Fruit fly (Drosophila melanogaster) whole organism, embryonic: Measurements from ENCODE around the gene Sgf11.
A peak's percentile ranks its signal among the peaks of the same experiment; 100 is the strongest.

ENCODE experiments used
- Adf1 ChIP-seq: fragments of 200-800 bp; sonication (Bioruptor generic); IDR thresholded peaks from 2 replicates; pipeline ENCODE4 v1.3.6; 2022; ENCODE audit warnings: missing biosample characterization, missing genetic modification characterization
- BEAF-32 ChIP-seq: fragments of 200-800 bp; sonication (Bioruptor generic); optimal IDR thresholded peaks from 3 replicates; lab custom pipeline; 2017; ENCODE audit warnings: missing biosample characterization, missing genetic modification characterization, mild to moderate bottlenecking, moderate library complexity, missing genetic modification reagents
- Bgb ChIP-seq: fragments of 200-800 bp; sonication (Bioruptor generic); IDR thresholded peaks from 2 replicates; pipeline ENCODE4 v1.3.6; 2022; ENCODE audit warnings: missing biosample characterization, missing genetic modification characterization; ENCODE audit not compliant: partially characterized antibody
- CG10979 ChIP-seq: fragments of 200-800 bp; sonication (Bioruptor generic); optimal IDR thresholded peaks from 2 replicates; lab custom pipeline; 2018; ENCODE audit warnings: missing biosample characterization, mild to moderate bottlenecking, missing genetic modification characterization, moderate library complexity
- CG11504 ChIP-seq: fragments of 200-800 bp; sonication (Bioruptor generic); optimal IDR thresholded peaks from 3 replicates; lab custom pipeline; 2019; ENCODE audit warnings: missing biosample characterization, mild to moderate bottlenecking, missing genetic modification characterization, moderate library complexity
- CG12744 ChIP-seq: fragments of 200-800 bp; sonication (Bioruptor generic); optimal IDR thresholded peaks from 2 replicates; lab custom pipeline; 2016; ENCODE audit warnings: missing biosample characterization, missing genetic modification characterization
- CG12769 ChIP-seq: fragments of 200-800 bp; sonication (Bioruptor generic); optimal IDR thresholded peaks from 2 replicates; lab custom pipeline; 2019; ENCODE audit warnings: missing biosample characterization, mild to moderate bottlenecking, missing genetic modification characterization, moderate library complexity
- CG13123 ChIP-seq: fragments of 200-800 bp; sonication (Bioruptor generic); optimal IDR thresholded peaks from 2 replicates; lab custom pipeline; 2016; ENCODE audit warnings: missing biosample characterization, missing genetic modification characterization
- CG13287 ChIP-seq: fragments of 200-800 bp; sonication (Bioruptor generic); IDR thresholded peaks from 2 replicates; pipeline ENCODE4 v1.3.6; 2022; ENCODE audit warnings: missing biosample characterization, missing genetic modification characterization; ENCODE audit not compliant: partially characterized antibody
- CG13424 ChIP-seq: fragments of 200-800 bp; sonication (Bioruptor generic); optimal IDR thresholded peaks from 2 replicates; lab custom pipeline; 2019; ENCODE audit warnings: missing biosample characterization, mild to moderate bottlenecking, missing genetic modification characterization, moderate library complexity
- CG15514 ChIP-seq: fragments of 200-800 bp; sonication (Bioruptor generic); optimal IDR thresholded peaks from 3 replicates; lab custom pipeline; 2017; ENCODE audit warnings: missing biosample characterization, missing genetic modification characterization, mild to moderate bottlenecking, moderate library complexity, missing genetic modification reagents
- CG1603 ChIP-seq: fragments of 200-800 bp; sonication (Bioruptor generic); optimal IDR thresholded peaks from 2 replicates; lab custom pipeline; 2019; ENCODE audit warnings: missing biosample characterization, mild to moderate bottlenecking, missing genetic modification characterization, moderate library complexity
- CG16813 ChIP-seq: fragments of 200-800 bp; sonication (Bioruptor generic); IDR thresholded peaks from 3 replicates; pipeline ENCODE4 v1.3.6; 2022; ENCODE audit warnings: missing biosample characterization, missing genetic modification characterization; ENCODE audit not compliant: partially characterized antibody
- CG3726 ChIP-seq: fragments of 200-800 bp; sonication (Bioruptor generic); IDR thresholded peaks from 3 replicates; pipeline ENCODE4, ENCODE4 v1.3.6; 2022; ENCODE audit warnings: missing biosample characterization, missing genetic modification characterization
- CG3847 ChIP-seq: fragments of 200-800 bp; sonication (Bioruptor generic); IDR thresholded peaks from 2 replicates; pipeline ENCODE4 v1.3.6; 2022; ENCODE audit warnings: missing biosample characterization, missing genetic modification characterization
- CG4282 ChIP-seq: fragments of 200-800 bp; sonication (Bioruptor generic); optimal IDR thresholded peaks from 2 replicates; lab custom pipeline; 2016; ENCODE audit warnings: missing biosample characterization, missing genetic modification characterization
- CG6272 ChIP-seq: fragments of 200-800 bp; sonication (Bioruptor generic); IDR thresholded peaks from 2 replicates; pipeline ENCODE4 v1.3.6; 2022; ENCODE audit warnings: missing biosample characterization, missing genetic modification characterization
- CG6791 ChIP-seq: fragments of 200-800 bp; sonication (Bioruptor generic); IDR thresholded peaks from 3 replicates; pipeline ENCODE4 v1.3.6; 2022; ENCODE audit warnings: missing biosample characterization, missing genetic modification characterization; ENCODE audit not compliant: partially characterized antibody
- CG6813 ChIP-seq: fragments of 200-800 bp; sonication (Bioruptor generic); optimal IDR thresholded peaks from 2 replicates; lab custom pipeline; 2017; ENCODE audit warnings: missing biosample characterization, missing genetic modification characterization, mild to moderate bottlenecking, moderate library complexity, missing genetic modification reagents
- CG7271 ChIP-seq: fragments of 200-800 bp; sonication (Bioruptor generic); optimal IDR thresholded peaks from 2 replicates; lab custom pipeline; 2018; ENCODE audit warnings: missing biosample characterization, mild to moderate bottlenecking, missing genetic modification characterization, moderate library complexity
- CG9437 ChIP-seq: fragments of 200-800 bp; sonication (Bioruptor generic); optimal IDR thresholded peaks from 2 replicates; lab custom pipeline; 2018; ENCODE audit warnings: missing biosample characterization, mild to moderate bottlenecking, missing genetic modification characterization
- CG9797 ChIP-seq: fragments of 200-800 bp; sonication (Bioruptor generic); optimal IDR thresholded peaks from 3 replicates; lab custom pipeline; 2018; ENCODE audit warnings: missing biosample characterization, mild to moderate bottlenecking, missing genetic modification characterization
- CHES-1-like ChIP-seq: fragments of 200-800 bp; sonication (Bioruptor generic); optimal IDR thresholded peaks from 2 replicates; lab custom pipeline; 2016; ENCODE audit warnings: missing biosample characterization, missing genetic modification characterization
- CrebB ChIP-seq: fragments of 200-800 bp; sonication (Bioruptor generic); optimal IDR thresholded peaks from 3 replicates; lab custom pipeline; 2018; ENCODE audit warnings: missing biosample characterization, mild to moderate bottlenecking, missing genetic modification characterization
- Dp ChIP-seq: fragments of 200-800 bp; sonication (Bioruptor generic); optimal IDR thresholded peaks from 2 replicates; lab custom pipeline; 2018; ENCODE audit warnings: missing biosample characterization, mild to moderate bottlenecking, missing genetic modification characterization, moderate library complexity
- E2f2 ChIP-seq: fragments of 200-800 bp; sonication (Bioruptor generic); IDR thresholded peaks from 2 replicates; pipeline ENCODE4 v1.3.6; 2022; ENCODE audit warnings: missing biosample characterization, missing genetic modification characterization
- Ets97D ChIP-seq: fragments of 200-800 bp; sonication (Bioruptor generic); optimal IDR thresholded peaks from 3 replicates; lab custom pipeline; 2016; ENCODE audit warnings: missing biosample characterization, missing genetic modification characterization
- Hand ChIP-seq: fragments of 200-800 bp; sonication (Bioruptor generic); optimal IDR thresholded peaks from 2 replicates; lab custom pipeline; 2017; ENCODE audit warnings: mild to moderate bottlenecking, missing biosample characterization, missing genetic modification reagents, missing genetic modification characterization
- Lhr ChIP-seq: fragments of 200-800 bp; sonication (Bioruptor generic); optimal IDR thresholded peaks from 3 replicates; lab custom pipeline; 2017; ENCODE audit warnings: mild to moderate bottlenecking, missing biosample characterization, missing genetic modification reagents, missing genetic modification characterization
- NC2α ChIP-seq: fragments of 200-800 bp; sonication (Bioruptor generic); optimal IDR thresholded peaks from 2 replicates; lab custom pipeline; 2016; ENCODE audit warnings: missing biosample characterization, missing genetic modification characterization
- Neu2 ChIP-seq: fragments of 200-800 bp; sonication (Bioruptor generic); optimal IDR thresholded peaks from 3 replicates; lab custom pipeline; 2016; ENCODE audit warnings: missing biosample characterization, missing genetic modification characterization, borderline replicate concordance
- Oaz ChIP-seq: fragments of 200-800 bp; sonication (Bioruptor generic); IDR thresholded peaks from 2 replicates; pipeline ENCODE4 v1.3.6; 2022; ENCODE audit warnings: missing biosample characterization, missing genetic modification characterization
- Opbp ChIP-seq: fragments of 200-800 bp; sonication (Bioruptor generic); IDR thresholded peaks from 3 replicates; pipeline ENCODE4 v1.3.6; 2022; ENCODE audit warnings: missing biosample characterization, missing genetic modification characterization; ENCODE audit not compliant: partially characterized antibody
- Ptx1 ChIP-seq: fragments of 200-800 bp; sonication (Bioruptor generic); IDR thresholded peaks from 2 replicates; pipeline ENCODE4 v1.3.6; 2022; ENCODE audit warnings: missing biosample characterization, missing genetic modification characterization
- YL-1 ChIP-seq: fragments of 200-800 bp; sonication (Bioruptor generic); optimal IDR thresholded peaks from 3 replicates; lab custom pipeline; 2017; ENCODE audit warnings: missing biosample characterization, mild to moderate bottlenecking, missing genetic modification characterization
- abd-A ChIP-seq: fragments of 200-800 bp; sonication (Bioruptor generic); optimal IDR thresholded peaks from 3 replicates; lab custom pipeline; 2019; ENCODE audit warnings: missing biosample characterization, mild to moderate bottlenecking, missing genetic modification characterization, moderate library complexity
- amos ChIP-seq: fragments of 200-800 bp; sonication (Bioruptor generic); IDR thresholded peaks from 2 replicates; pipeline ENCODE4 v1.3.6; 2022; ENCODE audit warnings: missing biosample characterization, missing genetic modification characterization; ENCODE audit not compliant: partially characterized antibody
- br ChIP-seq: fragments of >200 bp; optimal IDR thresholded peaks from 2 replicates; lab custom pipeline; 2017
- cg ChIP-seq: fragments of 200-800 bp; sonication (Bioruptor generic); optimal IDR thresholded peaks from 3 replicates; lab custom pipeline; 2019; ENCODE audit warnings: missing biosample characterization, mild to moderate bottlenecking, missing genetic modification characterization, moderate library complexity
- dpn ChIP-seq, 2 experiments: fragments of 200-800 bp; sonication (Bioruptor generic); optimal IDR thresholded peaks; 3 replicates each; lab custom pipeline; 2016; ENCODE audit warnings: missing biosample characterization in 2 of 2, missing genetic modification characterization in 2 of 2
- eve ChIP-seq, 2 experiments: fragments of >200 bp; optimal IDR thresholded peaks; 2 replicates each; lab custom pipeline; 2017; ENCODE audit warnings: missing biosample characterization in 2 of 2, missing genetic modification characterization in 2 of 2
- fd64A ChIP-seq: fragments of 200-800 bp; sonication (Bioruptor generic); optimal IDR thresholded peaks from 3 replicates; lab custom pipeline; 2018; ENCODE audit warnings: missing biosample characterization, mild to moderate bottlenecking, missing genetic modification characterization
- gfzf ChIP-seq: fragments of 200-800 bp; sonication (Bioruptor generic); optimal IDR thresholded peaks from 2 replicates; lab custom pipeline; 2016; ENCODE audit warnings: missing biosample characterization, mild to moderate bottlenecking, missing genetic modification characterization, moderate library complexity
- gro ChIP-seq: fragments of 200-800 bp; sonication (Bioruptor generic); optimal IDR thresholded peaks from 2 replicates; lab custom pipeline; 2016; ENCODE audit warnings: missing biosample characterization, missing genetic modification characterization
- hbn ChIP-seq: fragments of 200-800 bp; sonication (Bioruptor generic); IDR thresholded peaks from 2 replicates; pipeline ENCODE4 v1.3.6; 2022; ENCODE audit warnings: missing biosample characterization, missing genetic modification characterization; ENCODE audit not compliant: partially characterized antibody
- hkb ChIP-seq, 2 experiments: fragments of 200-800 bp in 1 of 2; fragments of >200 bp in 1 of 2; sonication (Bioruptor generic) in 1 of 2; IDR thresholded peaks in 1 of 2; optimal IDR thresholded peaks in 1 of 2; 2 replicates each; pipeline versions ENCODE4 v1.3.6 to Lab custom; 2017 to 2022; ENCODE audit warnings: missing biosample characterization in 1 of 2, missing genetic modification characterization in 1 of 2
- ind ChIP-seq: fragments of 200-800 bp; sonication (Bioruptor generic); optimal IDR thresholded peaks from 3 replicates; lab custom pipeline; 2016; ENCODE audit warnings: missing biosample characterization, missing genetic modification characterization
- pzg ChIP-seq: fragments of 200-800 bp; sonication (Bioruptor generic); optimal IDR thresholded peaks from 3 replicates; lab custom pipeline; 2018; ENCODE audit warnings: missing biosample characterization, mild to moderate bottlenecking, missing genetic modification characterization, moderate library complexity
- sisA ChIP-seq: fragments of 200-800 bp; sonication (Bioruptor generic); IDR thresholded peaks from 2 replicates; pipeline ENCODE4 v1.3.6; 2022; ENCODE audit warnings: missing biosample characterization, missing genetic modification characterization

The Sgf11 gene

dm6 chr3L:18667115-18667514, 14.5 kb downstream of the Sgf11 start, which contains the start of gene CG42495:
Gene CG42495, plus strand, starts transcription at chr3L:18667361.
- no peak for TF ChIP-seq hbn (GFP tag; lab: Robert Waterston, UW)
- TF ChIP-seq CG3847 (GFP tag; lab: Robert Waterston, UW): peak; percentile 36; the same call in 1 of the 2 replicates
- no peak for TF ChIP-seq Ptx1
- TF ChIP-seq CG13123 (GFP tag; lab: Kevin White, UChicago): no peak
- TF ChIP-seq pzg (GFP tag; lab: Kevin White, UChicago): peak; percentile 78
- no peak for TF ChIP-seq sisA (GFP tag; lab: Robert Waterston, UW)
- peak; percentile 100 for TF ChIP-seq E2f2 (GFP tag; lab: Robert Waterston, UW)
- TF ChIP-seq ind (GFP tag; lab: Kevin White, UChicago): no peak
- peak; percentile 46; the same call in 2 of the 3 replicates for TF ChIP-seq Opbp (GFP tag; lab: Robert Waterston, UW)
- TF ChIP-seq CG16813 (GFP tag; lab: Robert Waterston, UW): 0 out of 3 replicates have a peak, but pooled peaks have one; percentile 34
- TF ChIP-seq amos: peak; percentile 21; the same call in 1 of the 2 replicates
- TF ChIP-seq hkb (optimal IDR thresholded peaks at IDR 0.05; lab: Kevin White, UChicago): no peak
- no peak for TF ChIP-seq hkb (GFP tag; IDR thresholded peaks at IDR 0.05; lab: Robert Waterston, UW)
- TF ChIP-seq BEAF-32 (GFP tag; lab: Kevin White, UChicago): peak; percentile 22
- no peak for TF ChIP-seq CG4282
- TF ChIP-seq CG15514 (GFP tag; lab: Kevin White, UChicago): peak; percentile 70
- no peak for TF ChIP-seq CG9437
- TF ChIP-seq Lhr: peak; percentile 22
- peak; percentile 8 for TF ChIP-seq CrebB (tag; lab: Kevin White, UChicago)
- peak; percentile 22 for TF ChIP-seq gfzf (GFP tag; lab: Kevin White, UChicago)
- no peak for TF ChIP-seq cg (GFP tag; lab: Kevin White, UChicago)
- TF ChIP-seq CG13287 (GFP tag; lab: Robert Waterston, UW): peak; percentile 47; the same call in 1 of the 2 replicates
- TF ChIP-seq CG6791 (GFP tag; lab: Robert Waterston, UW): peak; percentile 56; the same call in 1 of the 3 replicates
- no peak for TF ChIP-seq CG6813
- no peak for TF ChIP-seq Hand (GFP tag; lab: Kevin White, UChicago)
- peak; percentile 35; the same call in 1 of the 2 replicates for TF ChIP-seq Bgb
- TF ChIP-seq Ets97D (GFP tag; lab: Kevin White, UChicago): peak; percentile 25
- no peak for TF ChIP-seq CG7271 (tag; lab: Kevin White, UChicago)
- no peak for TF ChIP-seq CG12744
- peak; percentile 99 for TF ChIP-seq Dp (GFP tag; lab: Kevin White, UChicago)
- TF ChIP-seq abd-A (tag; lab: Kevin White, UChicago): no peak
- TF ChIP-seq gro (GFP tag; lab: Kevin White, UChicago): no peak
- TF ChIP-seq CG1603 (tag; lab: Kevin White, UChicago): peak; percentile 72
- TF ChIP-seq Neu2 (GFP tag; lab: Kevin White, UChicago): no peak
- TF ChIP-seq CG11504 (tag; lab: Kevin White, UChicago): peak; percentile 85
- no peak for TF ChIP-seq Oaz (GFP tag; lab: Robert Waterston, UW)
- TF ChIP-seq CG13424 (tag; lab: Kevin White, UChicago): no peak
- peak; percentile 7 for TF ChIP-seq CG9797 (GFP tag; lab: Kevin White, UChicago)
- TF ChIP-seq CG12769 (tag; lab: Kevin White, UChicago): no peak
- TF ChIP-seq fd64A: no peak
- TF ChIP-seq dpn (GFP tag; optimal IDR thresholded peaks at IDR 0.05; lab: Kevin White, UChicago): no peak
- peak; percentile 61 for TF ChIP-seq YL-1 (GFP tag; lab: Kevin White, UChicago)
- TF ChIP-seq NC2α (GFP tag; lab: Kevin White, UChicago): no peak
- TF ChIP-seq CHES-1-like (GFP tag; lab: Kevin White, UChicago): peak; percentile 9
- no peak for TF ChIP-seq CG3726 (GFP tag; lab: Robert Waterston, UW)
- no peak for TF ChIP-seq eve (GFP tag; optimal IDR thresholded peaks at IDR 0.05; lab: Kevin White, UChicago)
- no peak for TF ChIP-seq CG6272 (GFP tag; lab: Robert Waterston, UW)
- TF ChIP-seq Adf1: no peak
- no peak for TF ChIP-seq br (lab: Kevin White, UChicago)
- no peak for TF ChIP-seq CG10979
